Fruit fly (Drosophila melanogaster): ENCODE results near the gene Rpt3.

Gene Rpt3

dm6 chrX:11147553-11148067, 22.7 kb downstream of the Rpt3 start (continued):
- TF ChIP-seq lov (optimal IDR thresholded peaks at IDR 0.05) (no peak), lov (GFP tag; IDR thresholded peaks at IDR 0.05) (no peak), HHEX (GFP tag; optimal IDR thresholded peaks at IDR 0.05) (no peak), sr (GFP tag; IDR thresholded peaks at IDR 0.05) (no peak), CG10366 (GFP tag; IDR thresholded peaks at IDR 0.05) (no peak), CG12236 (GFP tag; optimal IDR thresholded peaks at IDR 0.05) (no peak), Atf6 (GFP tag; IDR thresholded peaks at IDR 0.05) (no peak), gt (GFP tag; IDR thresholded peaks at IDR 0.05) (no peak), CG4424 (GFP tag; optimal IDR thresholded peaks at IDR 0.05) (no peak), CG18619 (GFP tag; optimal IDR thresholded peaks at IDR 0.05) (no peak), chinmo (GFP tag; IDR thresholded peaks at IDR 0.05; ENCODE audit: partially characterized antibody) (0 out of 4 replicates have a peak, but pooled peaks have one; percentile 27), scrt (GFP tag; optimal IDR thresholded peaks at IDR 0.05) (peak; percentile 12), PHDP (tag; optimal IDR thresholded peaks at IDR 0.05) (no peak), bigmax (GFP tag; optimal IDR thresholded peaks at IDR 0.05) (peak; percentile 92), CG6813 (GFP tag; optimal IDR thresholded peaks at IDR 0.05) (no peak), CG33213 (GFP tag; optimal IDR thresholded peaks at IDR 0.05) (no peak), dan (GFP tag; IDR thresholded peaks at IDR 0.05) (no peak), C15 (GFP tag; IDR thresholded peaks at IDR 0.05) (no peak), Stat92E (GFP tag; optimal IDR thresholded peaks at IDR 0.05) (no peak), CG7357 (GFP tag; IDR thresholded peaks at IDR 0.05) (no peak), sqz (GFP tag; optimal IDR thresholded peaks at IDR 0.05) (peak; percentile 68), Tbp (GFP tag; optimal IDR thresholded peaks at IDR 0.05) (no peak), Dp (GFP tag; optimal IDR thresholded peaks at IDR 0.05) (peak; percentile 7), CG13424 (tag; optimal IDR thresholded peaks at IDR 0.05) (no peak), lmd (GFP tag; IDR thresholded peaks at IDR 0.05) (no peak), grau (tag; optimal IDR thresholded peaks at IDR 0.05) (peak; percentile 83), Sin3A (optimal IDR thresholded peaks at IDR 0.05) (no peak), Drgx (GFP tag; IDR thresholded peaks at IDR 0.05) (0 out of 2 replicates have a peak, but pooled peaks have one; percentile 24), nerfin-1 (tag; optimal IDR thresholded peaks at IDR 0.05) (peak; percentile 64), CG6654 (GFP tag; optimal IDR thresholded peaks at IDR 0.05) (no peak), CG12659 (GFP tag; optimal IDR thresholded peaks at IDR 0.05) (no peak), CG4282 (GFP tag; optimal IDR thresholded peaks at IDR 0.05) (no peak), ATbp (GFP tag; optimal IDR thresholded peaks at IDR 0.05) (no peak), ewg (GFP tag; optimal IDR thresholded peaks at IDR 0.05) (no peak), cwo (GFP tag; optimal IDR thresholded peaks at IDR 0.05) (no peak), CG18262 (tag; optimal IDR thresholded peaks at IDR 0.05) (no peak), Hr51 (GFP tag; optimal IDR thresholded peaks at IDR 0.05) (no peak), disco-r (GFP tag; optimal IDR thresholded peaks at IDR 0.05) (no peak), CG31365 (tag; optimal IDR thresholded peaks at IDR 0.05) (no peak), NFAT (GFP tag; IDR thresholded peaks at IDR 0.05) (no peak), CG16813 (GFP tag; IDR thresholded peaks at IDR 0.05; ENCODE audit: partially characterized antibody) (no peak), HmgZ (tag; optimal IDR thresholded peaks at IDR 0.05) (no peak), Antp (GFP tag; optimal IDR thresholded peaks at IDR 0.05) (no peak), trh (GFP tag; optimal IDR thresholded peaks at IDR 0.05) (no peak), tap (tag; optimal IDR thresholded peaks at IDR 0.05) (no peak), amos (GFP tag; IDR thresholded peaks at IDR 0.05; ENCODE audit: partially characterized antibody) (no peak), CG33557 (GFP tag; optimal IDR thresholded peaks at IDR 0.05) (no peak), pzg (GFP tag; optimal IDR thresholded peaks at IDR 0.05) (no peak), gcm (GFP tag; optimal IDR thresholded peaks at IDR 0.05) (no peak), E2f1 (GFP tag; IDR thresholded peaks at IDR 0.05) (0 out of 2 replicates have a peak, but pooled peaks have one; percentile 15), Rfx (GFP tag; IDR thresholded peaks at IDR 0.05) (0 out of 2 replicates have a peak, but pooled peaks have one; percentile 22)
